Worm (Caenorhabditis elegans) whole organism, midembryonic: ENCODE measurements around the gene msp-74.

Experiments
- T22C8.4 ChIP-seq: fragments of 200-800 bp; sonication (Bioruptor generic); IDR thresholded peaks from 2 replicates; pipeline ENCODE4 v1.3.6; 2022; ENCODE audit warnings: missing genetic modification characterization, missing compliant biosample characterization
- cog-1 ChIP-seq: sonication (generic microtip); optimal IDR thresholded peaks from 2 replicates; lab custom pipeline; 2016; ENCODE audit warnings: missing genetic modification characterization, missing compliant biosample characterization
- flt-1 ChIP-seq: fragments of 200-800 bp; sonication (Bioruptor generic); IDR thresholded peaks from 2 replicates; pipeline ENCODE4 v1.3.6; 2022; ENCODE audit warnings: missing genetic modification characterization, missing compliant biosample characterization
- ref-1 ChIP-seq: fragments of 200-800 bp; sonication (Bioruptor generic); conservative IDR thresholded peaks from 2 replicates; pipeline ENCODE4 v1.3.6; 2022; ENCODE audit warnings: missing genetic modification reagents, missing genetic modification characterization, missing compliant biosample characterization
- tab-1 ChIP-seq: fragments of 200-800 bp; sonication (Bioruptor generic); IDR thresholded peaks from 2 replicates; pipeline ENCODE4 v1.3.6; 2022; ENCODE audit warnings: missing genetic modification characterization, missing compliant biosample characterization
- ztf-23 ChIP-seq: fragments of 200-800 bp; sonication (Bioruptor generic); IDR thresholded peaks from 2 replicates; pipeline ENCODE4 v1.3.6; 2022; ENCODE audit warnings: missing genetic modification reagents, missing genetic modification characterization, missing compliant biosample characterization
- ztf-29 ChIP-seq: fragments of 200-800 bp; sonication (Bioruptor generic); IDR thresholded peaks from 2 replicates; pipeline ENCODE4 v1.3.6; 2022; ENCODE audit warnings: missing genetic modification reagents, missing genetic modification characterization, missing compliant biosample characterization

ce11 chrII:5085450-5085849, 29.7 kb downstream of the msp-74 start, which contains the start of gene txt-9:
- TF ChIP-seq tab-1 (GFP tag; lab: Robert Waterston, UW) (no peak), cog-1 (no peak), flt-1 (GFP tag; lab: Robert Waterston, UW) (no peak), ztf-23 (GFP tag; lab: Robert Waterston, UW) (no peak), T22C8.4 (GFP tag; lab: Robert Waterston, UW) (no peak), ref-1 (GFP tag; lab: Robert Waterston, UW) (no peak), ztf-29 (GFP tag; lab: Robert Waterston, UW) (no peak)
